Worm (Caenorhabditis elegans) whole organism, L4 larva: Measurements from ENCODE around the gene E02H1.1.

Experiments used
- F10B5.3 ChIP-seq: sonication (generic microtip); optimal IDR thresholded peaks from 2 replicates; lab custom pipeline; 2016; ENCODE audit warnings: mild to moderate bottlenecking, missing genetic modification characterization, missing compliant biosample characterization
- F44E2.7 ChIP-seq: fragments of 200-800 bp; sonication (Bioruptor generic); IDR thresholded peaks from 2 replicates; pipeline ENCODE4 v2.1.2; 2022; ENCODE audit warnings: missing genetic modification characterization, missing compliant biosample characterization
- R02D3.7 ChIP-seq: fragments of 150-350 bp; sonication (generic microtip); optimal IDR thresholded peaks from 3 replicates; lab custom pipeline; 2014; ENCODE audit warnings: missing biosample characterization, missing genetic modification characterization
- T26A8.4 ChIP-seq: fragments of 200-800 bp; sonication (Bioruptor generic); IDR thresholded peaks from 2 replicates; pipeline ENCODE4 v1.3.6; 2022; ENCODE audit warnings: missing genetic modification characterization, missing compliant biosample characterization
- Y48G9A.11 ChIP-seq: fragments of 200-800 bp; sonication (Bioruptor generic); IDR thresholded peaks from 2 replicates; pipeline ENCODE4 v1.3.6; 2022; ENCODE audit warnings: missing genetic modification reagents, missing genetic modification characterization, missing compliant biosample characterization
- Y5F2A.4 ChIP-seq: fragments of 200-800 bp; sonication (Bioruptor generic); optimal IDR thresholded peaks from 2 replicates; lab custom pipeline; 2018; ENCODE audit warnings: mild to moderate bottlenecking, missing genetic modification characterization, missing compliant biosample characterization
- Y75B8A.6 ChIP-seq: fragments of 200-800 bp; sonication (Bioruptor generic); IDR thresholded peaks from 2 replicates; pipeline ENCODE4 v1.3.6; 2022; ENCODE audit warnings: missing genetic modification reagents, missing genetic modification characterization, missing compliant biosample characterization
- ZK546.5 ChIP-seq, 2 experiments: sonication (generic microtip); optimal IDR thresholded peaks; 2 replicates each; lab custom pipeline; 2017; ENCODE audit warnings: missing biosample characterization in 2 of 2, missing genetic modification characterization in 2 of 2
- ama-1 ChIP-seq: fragments of 150-350 bp; optimal IDR thresholded peaks from 2 replicates; lab custom pipeline; 2014; ENCODE audit warnings: inconsistent platforms, mixed read lengths
- arid-1 ChIP-seq: fragments of 200-800 bp; sonication (Bioruptor generic); conservative IDR thresholded peaks from 2 replicates; pipeline ENCODE4 v1.3.6; 2022; ENCODE audit warnings: missing genetic modification reagents, missing genetic modification characterization, missing compliant biosample characterization
- attf-4 ChIP-seq: sonication (generic microtip); optimal IDR thresholded peaks from 3 replicates; lab custom pipeline; 2017; ENCODE audit warnings: missing biosample characterization, missing genetic modification characterization
- ceh-28 ChIP-seq: fragments of 150-350 bp; optimal IDR thresholded peaks from 2 replicates; lab custom pipeline; 2014; ENCODE audit warnings: missing biosample characterization, missing genetic modification reagents, missing genetic modification characterization
- ceh-62 ChIP-seq: sonication (generic microtip); optimal IDR thresholded peaks from 2 replicates; lab custom pipeline; 2017; ENCODE audit warnings: missing biosample characterization, missing genetic modification characterization
- cey-2 ChIP-seq: sonication (generic microtip); optimal IDR thresholded peaks from 3 replicates; lab custom pipeline; 2017; ENCODE audit warnings: missing genetic modification characterization, mild to moderate bottlenecking, missing compliant biosample characterization, antibody characterized with exemption, borderline replicate concordance; ENCODE audit not compliant: insufficient read depth
- ctbp-1 ChIP-seq: fragments of 200-800 bp; sonication (Bioruptor generic); IDR thresholded peaks from 2 replicates; pipeline ENCODE4 v1.3.6; 2022; ENCODE audit warnings: missing genetic modification reagents, missing genetic modification characterization, missing compliant biosample characterization
- dpl-1 ChIP-seq: fragments of 150-350 bp; optimal IDR thresholded peaks from 2 replicates; lab custom pipeline; 2014; ENCODE audit warnings: missing biosample characterization, missing genetic modification reagents, missing genetic modification characterization
- egl-27 ChIP-seq: sonication (generic microtip); optimal IDR thresholded peaks from 3 replicates; lab custom pipeline; 2017; ENCODE audit warnings: missing biosample characterization, missing genetic modification reagents, missing genetic modification characterization
- egl-43 ChIP-seq: fragments of 200-800 bp; sonication (Bioruptor generic); IDR thresholded peaks from 2 replicates; pipeline ENCODE4 v1.3.6; 2022; ENCODE audit warnings: missing genetic modification reagents, missing genetic modification characterization, missing compliant biosample characterization
- fos-1 ChIP-seq: fragments of 150-350 bp; optimal IDR thresholded peaks from 2 replicates; lab custom pipeline; 2014; ENCODE audit warnings: missing biosample characterization, missing genetic modification characterization
- hmg-1.1 ChIP-seq: fragments of 200-800 bp; sonication (Bioruptor generic); IDR thresholded peaks from 2 replicates; pipeline ENCODE4 v1.3.6; 2022; ENCODE audit warnings: missing genetic modification reagents, missing genetic modification characterization, missing compliant biosample characterization
- lin-1 ChIP-seq: fragments of 200-800 bp; sonication (Bioruptor generic); IDR thresholded peaks from 2 replicates; pipeline ENCODE4 v1.3.6; 2022; ENCODE audit warnings: missing genetic modification reagents, missing genetic modification characterization, missing compliant biosample characterization
- lin-13 ChIP-seq: fragments of 150-350 bp; optimal IDR thresholded peaks from 2 replicates; lab custom pipeline; 2014; ENCODE audit warnings: missing biosample characterization, missing genetic modification reagents, missing genetic modification characterization
- lin-38 ChIP-seq: fragments of 200-800 bp; sonication (Bioruptor generic); IDR thresholded peaks from 2 replicates; pipeline ENCODE4 v1.3.6; 2022; ENCODE audit warnings: missing genetic modification reagents, missing genetic modification characterization, missing compliant biosample characterization
- lin-39 ChIP-seq: fragments of 150-350 bp; optimal IDR thresholded peaks from 2 replicates; lab custom pipeline; 2014; ENCODE audit warnings: missing biosample characterization, missing genetic modification reagents, missing genetic modification characterization
- lir-3 ChIP-seq: sonication (generic microtip); optimal IDR thresholded peaks from 2 replicates; lab custom pipeline; 2016; ENCODE audit warnings: mild to moderate bottlenecking, missing genetic modification characterization, missing compliant biosample characterization
- lsy-2 ChIP-seq, 2 experiments: fragments of 150-350 bp in 1 of 2; sonication (generic microtip) in 1 of 2; optimal IDR thresholded peaks; 2 replicates each; lab custom pipeline; 2014 to 2017; ENCODE audit warnings: missing biosample characterization in 2 of 2, missing genetic modification characterization in 2 of 2
- mep-1 ChIP-seq: fragments of 150-350 bp; sonication (generic microtip); optimal IDR thresholded peaks from 3 replicates; lab custom pipeline; 2014; ENCODE audit warnings: missing biosample characterization, missing genetic modification characterization
- mes-2 ChIP-seq: sonication (generic microtip); optimal IDR thresholded peaks from 2 replicates; lab custom pipeline; 2016; ENCODE audit warnings: missing genotype, mild to moderate bottlenecking, missing genetic modification characterization, missing compliant biosample characterization; ENCODE audit not compliant: poor library complexity, severe bottlenecking
- mxl-2 ChIP-seq: fragments of 200-800 bp; sonication (Bioruptor generic); conservative IDR thresholded peaks from 2 replicates; pipeline ENCODE4 v1.3.6; 2022; ENCODE audit warnings: missing genetic modification reagents, missing genetic modification characterization, missing compliant biosample characterization
- mxl-3 ChIP-seq: fragments of 200-800 bp; sonication (Bioruptor generic); optimal IDR thresholded peaks from 2 replicates; lab custom pipeline; 2018; ENCODE audit warnings: mild to moderate bottlenecking, missing genetic modification characterization, missing compliant biosample characterization
- nhr-10 ChIP-seq: fragments of 150-350 bp; optimal IDR thresholded peaks from 2 replicates; lab custom pipeline; 2014; ENCODE audit warnings: missing biosample characterization, missing genetic modification characterization
- nhr-102 ChIP-seq: sonication (generic microtip); optimal IDR thresholded peaks from 2 replicates; lab custom pipeline; 2016; ENCODE audit warnings: mild to moderate bottlenecking, missing genetic modification characterization, moderate library complexity, missing compliant biosample characterization
- nhr-111 ChIP-seq: fragments of 200-800 bp; sonication (Bioruptor generic); optimal IDR thresholded peaks from 2 replicates; lab custom pipeline; 2018; ENCODE audit warnings: mild to moderate bottlenecking, missing genetic modification characterization, missing compliant biosample characterization
- nhr-48 ChIP-seq: sonication (generic microtip); optimal IDR thresholded peaks from 2 replicates; lab custom pipeline; 2016; ENCODE audit warnings: mild to moderate bottlenecking, missing genetic modification characterization, missing compliant biosample characterization
- nhr-76 ChIP-seq: fragments of 150-350 bp; optimal IDR thresholded peaks from 2 replicates; lab custom pipeline; 2014; ENCODE audit warnings: missing biosample characterization, missing genetic modification characterization
- nhr-77 ChIP-seq: fragments of 150-350 bp; optimal IDR thresholded peaks from 2 replicates; lab custom pipeline; 2014; ENCODE audit warnings: missing biosample characterization, missing genetic modification characterization
- pha-4 ChIP-seq, 2 experiments: fragments of 150-350 bp in 1 of 2; fragments of 200-800 bp in 1 of 2; sonication (Bioruptor generic) in 1 of 2; IDR thresholded peaks in 1 of 2; optimal IDR thresholded peaks in 1 of 2; 2 replicates each; pipeline versions ENCODE4 v1.3.6 to Lab custom; 2014 to 2022; ENCODE audit warnings: missing genetic modification characterization in 2 of 2, missing genetic modification reagents in 2 of 2, missing biosample characterization in 1 of 2, missing compliant biosample characterization in 1 of 2
- php-3 ChIP-seq: fragments of 200-800 bp; sonication (Bioruptor generic); IDR thresholded peaks from 2 replicates; pipeline ENCODE4 v1.3.6; 2022; ENCODE audit warnings: missing genetic modification reagents, missing genetic modification characterization, missing compliant biosample characterization
- pqm-1 ChIP-seq: sonication (generic microtip); optimal IDR thresholded peaks from 2 replicates; lab custom pipeline; 2017; ENCODE audit warnings: missing biosample characterization, missing genetic modification characterization
- rbr-2 ChIP-seq: sonication (generic microtip); optimal IDR thresholded peaks from 2 replicates; lab custom pipeline; 2016; ENCODE audit warnings: missing genotype, missing genetic modification characterization, missing compliant biosample characterization
- sdz-12 ChIP-seq: fragments of 200-800 bp; sonication (Bioruptor generic); optimal IDR thresholded peaks from 2 replicates; lab custom pipeline; 2018; ENCODE audit warnings: mild to moderate bottlenecking, missing genetic modification characterization, missing compliant biosample characterization
- snpc-4 ChIP-seq: fragments of 150-350 bp; optimal IDR thresholded peaks from 2 replicates; lab custom pipeline; 2014; ENCODE audit warnings: missing biosample characterization, missing genetic modification characterization
- spr-1 ChIP-seq: sonication (generic microtip); optimal IDR thresholded peaks from 2 replicates; lab custom pipeline; 2016; ENCODE audit warnings: mild to moderate bottlenecking, missing genetic modification characterization, missing compliant biosample characterization
- spr-3 ChIP-seq: fragments of 200-800 bp; sonication (Bioruptor generic); optimal IDR thresholded peaks from 2 replicates; lab custom pipeline; 2018; ENCODE audit warnings: mild to moderate bottlenecking, missing genetic modification characterization, missing compliant biosample characterization
- tag-97 ChIP-seq: fragments of 200-800 bp; sonication (Bioruptor generic); IDR thresholded peaks from 2 replicates; pipeline ENCODE4 v1.3.6; 2022; ENCODE audit warnings: missing genetic modification characterization, missing compliant biosample characterization
- unc-130 ChIP-seq: sonication (generic microtip); optimal IDR thresholded peaks from 2 replicates; lab custom pipeline; 2016; ENCODE audit warnings: missing genetic modification reagents, missing genetic modification characterization, missing compliant biosample characterization
- unc-62 ChIP-seq, 3 experiments: fragments of 150-350 bp in 1 of 3; sonication (generic microtip); optimal IDR thresholded peaks in 2 of 3; peaks in 1 of 3; 1 replicate in 1 of 3; 2 replicates in 2 of 3; lab custom pipeline; 2014 to 2017; ENCODE audit warnings: missing biosample characterization in 3 of 3, missing genetic modification characterization in 3 of 3, missing genetic modification reagents in 3 of 3, missing genotype in 1 of 3
- zag-1 ChIP-seq: fragments of 150-350 bp; optimal IDR thresholded peaks from 2 replicates; lab custom pipeline; 2014; ENCODE audit warnings: missing biosample characterization, missing genetic modification characterization
- zfp-3 ChIP-seq: fragments of 200-800 bp; sonication (Bioruptor generic); conservative IDR thresholded peaks from 2 replicates; pipeline ENCODE4 v1.3.6; 2022; ENCODE audit warnings: missing genetic modification reagents, missing genetic modification characterization, missing compliant biosample characterization
- ztf-7 ChIP-seq: fragments of 150-350 bp; optimal IDR thresholded peaks from 2 replicates; lab custom pipeline; 2014; ENCODE audit warnings: missing biosample characterization, missing genetic modification characterization

Gene E02H1.1

DNA sequence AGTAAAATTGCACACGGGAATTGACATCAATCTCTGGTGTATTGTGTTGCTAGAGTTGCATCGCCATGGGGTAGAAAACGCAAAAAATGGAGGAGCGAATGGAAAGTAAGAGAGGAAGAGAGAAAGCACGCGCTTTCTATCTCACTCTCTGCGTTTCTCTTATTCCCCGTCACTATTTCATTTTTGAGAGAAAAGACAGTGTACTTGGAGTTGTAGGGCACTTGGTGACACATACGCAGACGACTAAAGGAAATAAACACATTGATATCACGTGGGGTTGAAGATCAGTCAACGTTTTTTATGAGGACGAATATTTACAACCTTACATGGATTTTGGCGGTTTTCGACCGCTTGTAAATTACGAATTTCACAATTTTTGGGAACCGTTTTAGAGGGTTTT is 12.5 kb upstream of the E02H1.1 start (continued):
- TF ChIP-seq arid-1 (GFP tag; lab: Robert Waterston, UW), result peak; percentile 69; the same call in 1 of the 2 replicates
- no peak for TF ChIP-seq ceh-28 (tag; lab: Kevin White, UChicago)
- no peak for TF ChIP-seq Y5F2A.4 (GFP tag; lab: Kevin White, UChicago)
- no peak for TF ChIP-seq R02D3.7
- TF ChIP-seq F44E2.7 (GFP tag; lab: Robert Waterston, UW), result no peak
- peak; percentile 75 for TF ChIP-seq fos-1 (tag; lab: Kevin White, UChicago)
- TF ChIP-seq php-3, result peak; percentile 84
- TF ChIP-seq T26A8.4 (GFP tag; lab: Robert Waterston, UW), result peak; percentile 76
- TF ChIP-seq ztf-7 (tag; lab: Kevin White, UChicago), result peak; percentile 43
- no peak for TF ChIP-seq lir-3
- TF ChIP-seq Y48G9A.11 (GFP tag; lab: Robert Waterston, UW), result no peak
- peak; percentile 99 for TF ChIP-seq mxl-3
- peak; percentile 94 for TF ChIP-seq nhr-10 (tag; lab: Kevin White, UChicago)
- peak; percentile 97 for TF ChIP-seq nhr-48 (tag; lab: Kevin White, UChicago)
- TF ChIP-seq dpl-1 (GFP tag; lab: Kevin White, UChicago), result peak; percentile 70
- no peak for TF ChIP-seq sdz-12 (GFP tag; lab: Kevin White, UChicago)
- TF ChIP-seq ama-1 (lab: Kevin White, UChicago), result peak; percentile 61
- TF ChIP-seq nhr-111 (GFP tag; lab: Kevin White, UChicago), result no peak
- 0 out of 2 replicates have a peak, but pooled peaks have one; percentile 16 for TF ChIP-seq Y75B8A.6
- no peak for TF ChIP-seq F10B5.3 (tag; lab: Kevin White, UChicago)
- TF ChIP-seq ceh-62 (tag; lab: Kevin White, UChicago), result no peak
- TF ChIP-seq tag-97, result no peak
- peak; percentile 96 for TF ChIP-seq mep-1
- peak; percentile 88 for TF ChIP-seq hmg-1.1 (GFP tag; lab: Robert Waterston, UW)
- TF ChIP-seq mes-2 (tag; lab: Kevin White, UChicago), result peak; percentile 78
- peak; percentile 89 for TF ChIP-seq nhr-102
- TF ChIP-seq spr-1 (tag; lab: Kevin White, UChicago), result peak; percentile 60
- TF ChIP-seq egl-43, result no peak
- 0 out of 2 replicates have a peak, but pooled peaks have one; percentile 50 for TF ChIP-seq zfp-3 (GFP tag; lab: Robert Waterston, UW)
- peak; percentile 68 for TF ChIP-seq mxl-2 (GFP tag; lab: Robert Waterston, UW)
- peak; percentile 64 for TF ChIP-seq nhr-76 (tag; lab: Kevin White, UChicago)
- peak; percentile 78 for TF ChIP-seq lin-13 (GFP tag; lab: Kevin White, UChicago)
- peak; percentile 53; the same call in 1 of the 2 replicates for TF ChIP-seq lin-1
- TF ChIP-seq nhr-77 (tag; lab: Kevin White, UChicago), result peak; percentile 94
- peak; percentile 79 for TF ChIP-seq rbr-2 (tag; lab: Kevin White, UChicago)
- no peak for TF ChIP-seq unc-130 (GFP tag; lab: Kevin White, UChicago)
- peak; percentile 60 for TF ChIP-seq pqm-1 (tag; lab: Kevin White, UChicago)
- peak; percentile 74 to 93 for TF ChIP-seq lsy-2 (tag; optimal IDR thresholded peaks at IDR 0.05; lab: Kevin White, UChicago)
- no peak for TF ChIP-seq ZK546.5 (tag; optimal IDR thresholded peaks at IDR 0.05; lab: Kevin White, UChicago)
- no peak for TF ChIP-seq snpc-4
- TF ChIP-seq zag-1 (tag; lab: Kevin White, UChicago), result no peak
- no peak for TF ChIP-seq egl-27
- peak in 1 of 2 experiments; percentile 100 for TF ChIP-seq unc-62 (GFP tag; optimal IDR thresholded peaks at IDR 0.05 in 1 of 2; lab: Kevin White, UChicago)
- TF ChIP-seq unc-62 (tag; optimal IDR thresholded peaks at IDR 0.05; lab: Kevin White, UChicago), result no peak
- peak; percentile 61; the same call in 1 of the 2 replicates for TF ChIP-seq ctbp-1
- TF ChIP-seq lin-39 (tag; lab: Kevin White, UChicago), result peak; percentile 42
- no peak; the same call in 1 of the 2 replicates for TF ChIP-seq lin-38 (GFP tag; lab: Robert Waterston, UW)
- no peak for TF ChIP-seq spr-3 (GFP tag; lab: Kevin White, UChicago)
- TF ChIP-seq pha-4 (GFP tag; IDR thresholded peaks at IDR 0.05; lab: Robert Waterston, UW), result peak; percentile 82
- TF ChIP-seq pha-4 (tag; optimal IDR thresholded peaks at IDR 0.05; lab: Kevin White, UChicago), result peak; percentile 87
- TF ChIP-seq cey-2 (tag; lab: Kevin White, UChicago), result peak; percentile 79
- TF ChIP-seq attf-4, result no peak
